Fruit fly (Drosophila melanogaster) ovary, adult (tissue): Measurements from ENCODE around the gene Vps26.

Experiments used
- CG17801 ChIP-seq: fragments of 200-800 bp; optimal IDR thresholded peaks from 2 replicates; lab custom pipeline; 2019; ENCODE audit warnings: missing biosample characterization, mild to moderate bottlenecking, missing genetic modification characterization, moderate library complexity; ENCODE audit not compliant: partially characterized antibody

Gene Vps26

DNA sequence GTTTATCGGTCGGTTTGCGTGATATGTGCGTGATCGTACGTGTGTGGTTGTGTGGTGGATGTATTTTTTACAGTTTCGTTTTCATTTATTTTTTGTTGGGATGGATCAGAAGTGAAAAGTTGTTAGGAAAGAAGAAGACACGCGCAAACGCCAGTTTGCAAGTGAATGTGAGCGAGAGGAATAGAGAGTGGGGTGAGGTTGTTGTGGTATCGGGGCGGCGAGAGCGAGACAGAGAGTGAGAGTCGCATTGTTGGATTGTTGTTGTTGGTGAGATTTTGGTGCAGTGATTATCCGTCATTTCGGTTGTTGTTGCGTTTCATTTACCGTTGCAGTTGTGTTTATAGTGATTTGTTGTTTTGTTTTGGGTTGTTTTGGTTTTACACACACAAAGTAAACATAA lies 19.9 kb downstream of the Vps26 start:
- TF ChIP-seq CG17801 (GFP tag; lab: Kevin White, UChicago): no peak

DNA sequence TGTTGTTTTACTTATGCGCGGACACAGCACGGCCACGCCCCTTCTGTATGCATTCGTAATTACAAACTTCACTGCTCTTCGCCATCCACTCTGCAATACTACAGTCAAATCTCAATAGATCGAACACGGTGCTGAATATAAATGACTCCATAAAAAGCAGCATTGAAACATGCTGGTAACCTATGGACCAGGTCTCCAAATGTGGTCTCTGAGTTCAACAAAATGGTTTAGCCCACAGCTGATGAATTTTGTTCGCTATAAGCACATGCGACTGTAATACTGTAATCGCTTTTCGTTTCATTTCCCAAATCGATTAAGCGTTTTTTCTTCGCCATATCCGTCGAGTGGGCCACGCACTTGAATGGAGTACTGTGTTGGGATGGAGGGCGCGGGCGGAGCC lies 23.7 kb downstream of the Vps26 start:
- TF ChIP-seq CG17801 (GFP tag; lab: Kevin White, UChicago): no peak

DNA sequence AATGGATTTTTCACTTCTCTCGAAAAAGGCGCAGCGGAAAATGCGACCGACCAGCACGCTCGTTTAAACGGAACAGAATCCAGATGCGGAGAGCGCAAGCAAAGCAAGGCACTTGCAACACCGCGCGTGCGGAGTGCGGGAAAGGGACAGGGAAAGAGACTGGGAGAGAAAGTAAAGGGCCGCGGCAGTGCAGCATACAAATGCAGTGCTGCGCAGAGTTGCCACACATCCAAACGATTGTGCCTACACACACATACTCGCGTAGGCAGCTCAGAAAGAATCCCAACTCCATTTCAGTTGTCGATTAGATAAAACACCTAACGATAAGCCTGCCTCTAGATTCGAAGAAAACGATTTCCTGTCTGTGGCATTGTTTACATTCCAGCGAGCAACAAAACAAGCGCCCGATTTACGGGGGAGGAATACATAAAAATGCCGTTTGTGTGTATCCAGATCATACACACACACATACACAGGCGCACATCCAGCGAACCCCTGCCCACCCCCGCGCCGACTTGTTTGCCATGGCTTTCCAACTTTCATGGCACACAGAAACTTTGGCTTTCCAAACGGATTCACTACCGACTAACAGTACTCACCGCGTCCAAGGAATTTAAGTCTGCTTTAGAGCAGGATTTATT lies 25.9 kb downstream of the Vps26 start:
- no peak for TF ChIP-seq CG17801 (GFP tag; lab: Kevin White, UChicago)

DNA sequence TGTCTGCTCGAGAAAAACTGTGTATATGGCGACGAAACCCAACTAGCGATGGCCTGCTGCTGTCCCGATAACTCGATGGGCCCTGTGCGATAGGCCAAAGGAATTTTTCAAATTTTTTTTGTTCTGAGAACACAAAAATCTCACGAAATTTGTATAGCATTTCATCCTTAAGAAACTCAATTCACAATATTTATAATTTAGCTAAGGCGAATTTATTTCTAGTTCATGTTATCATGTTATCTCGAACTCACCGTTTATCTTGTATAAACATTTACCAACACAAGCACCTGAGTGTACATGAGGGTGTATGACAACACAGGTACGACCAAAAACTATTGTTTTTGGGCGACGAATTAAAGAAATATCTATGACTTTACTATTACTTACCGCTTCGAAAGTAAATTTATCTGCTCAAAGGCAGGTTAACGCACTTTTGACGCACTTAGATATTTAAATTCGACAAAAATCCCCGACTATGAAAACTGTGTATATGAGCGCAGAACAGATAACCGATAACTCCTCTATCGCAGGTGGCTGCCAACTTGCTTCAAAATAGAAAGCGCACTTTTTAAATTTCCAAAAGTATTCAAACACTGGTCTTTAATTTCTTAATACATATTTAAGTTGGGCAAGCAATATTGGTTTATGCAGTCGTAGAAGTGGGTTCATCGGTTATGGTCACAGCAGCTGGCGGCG lies 26.6 kb downstream of the Vps26 start, which contains the start of gene arm:
arm (minus strand) TSS at position 524 of the 696 bp plus-strand sequence.
- no peak for TF ChIP-seq CG17801 (GFP tag; lab: Kevin White, UChicago)

DNA sequence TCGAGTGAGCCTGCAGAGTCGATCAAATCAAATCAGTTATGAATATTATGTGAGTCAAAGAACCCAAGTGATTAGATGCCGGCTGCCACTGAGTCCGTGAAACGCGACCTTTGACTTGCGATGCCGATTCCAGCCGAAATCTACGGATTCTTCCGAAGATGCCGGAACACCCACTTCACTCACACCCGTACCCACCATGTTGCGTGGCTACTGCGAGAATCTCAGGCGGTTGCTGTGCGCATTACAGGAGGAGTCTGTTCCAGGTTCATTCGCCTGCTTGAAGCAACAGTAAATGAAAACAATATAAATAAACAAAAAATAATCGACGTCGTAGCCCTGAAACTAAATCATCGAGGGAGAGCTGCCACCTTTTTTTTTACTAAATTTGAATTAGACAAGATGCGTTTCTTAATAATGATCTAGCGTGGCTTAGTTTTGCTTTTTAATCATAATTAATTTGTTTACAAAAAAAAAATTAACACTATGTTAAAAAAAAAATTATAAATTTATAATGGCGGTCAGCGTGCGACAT lies 28.0 kb downstream of the Vps26 start, which contains the start of gene Ldaf1:
Ldaf1 (minus strand) TSS at position 307 of the 532 bp plus-strand sequence.
- no peak for TF ChIP-seq CG17801 (GFP tag; lab: Kevin White, UChicago)

DNA sequence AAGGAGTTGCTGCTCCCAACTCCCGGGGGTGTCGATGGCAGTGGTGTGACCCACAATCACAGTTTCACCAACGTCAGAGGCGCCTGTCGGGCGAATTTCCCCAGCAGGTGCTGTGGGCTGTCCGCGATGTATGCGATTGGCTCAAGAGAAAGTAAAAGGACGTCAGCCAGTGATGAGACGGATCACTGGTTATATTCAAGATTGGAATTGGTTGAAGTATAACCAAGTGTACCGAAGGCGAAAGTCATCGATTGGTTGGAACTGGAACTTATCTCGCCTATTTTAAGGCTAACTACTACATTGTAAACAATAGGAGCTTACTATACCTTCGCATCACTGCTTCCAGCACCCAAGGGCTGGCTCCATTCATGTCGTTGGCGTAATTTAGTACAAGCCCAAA lies 29.4 kb downstream of the Vps26 start, which contains the start of gene CG32801:
CG32801 (minus strand) TSS at position 101 of the 400 bp plus-strand sequence.
- TF ChIP-seq CG17801 (GFP tag; lab: Kevin White, UChicago): no peak

DNA sequence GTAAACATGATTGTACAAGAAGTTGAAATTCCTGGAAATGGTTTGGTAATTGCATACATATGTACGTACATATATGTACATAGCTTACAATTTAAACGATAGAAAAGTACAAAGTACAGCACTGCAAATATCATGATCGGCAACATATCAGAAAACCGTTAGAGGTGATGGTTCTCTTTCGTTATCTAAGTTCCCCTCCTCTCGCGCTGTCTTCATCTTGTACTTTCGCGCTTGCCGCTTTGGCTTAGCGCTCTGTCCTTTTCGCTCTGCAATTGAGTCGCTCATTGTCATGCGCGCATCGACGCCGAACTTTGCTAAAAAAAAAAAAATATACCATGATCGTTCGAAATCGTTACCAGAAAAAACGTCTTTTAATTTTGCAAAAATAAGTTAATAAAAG lies 30.3 kb downstream of the Vps26 start:
- no peak for TF ChIP-seq CG17801 (GFP tag; lab: Kevin White, UChicago)

DNA sequence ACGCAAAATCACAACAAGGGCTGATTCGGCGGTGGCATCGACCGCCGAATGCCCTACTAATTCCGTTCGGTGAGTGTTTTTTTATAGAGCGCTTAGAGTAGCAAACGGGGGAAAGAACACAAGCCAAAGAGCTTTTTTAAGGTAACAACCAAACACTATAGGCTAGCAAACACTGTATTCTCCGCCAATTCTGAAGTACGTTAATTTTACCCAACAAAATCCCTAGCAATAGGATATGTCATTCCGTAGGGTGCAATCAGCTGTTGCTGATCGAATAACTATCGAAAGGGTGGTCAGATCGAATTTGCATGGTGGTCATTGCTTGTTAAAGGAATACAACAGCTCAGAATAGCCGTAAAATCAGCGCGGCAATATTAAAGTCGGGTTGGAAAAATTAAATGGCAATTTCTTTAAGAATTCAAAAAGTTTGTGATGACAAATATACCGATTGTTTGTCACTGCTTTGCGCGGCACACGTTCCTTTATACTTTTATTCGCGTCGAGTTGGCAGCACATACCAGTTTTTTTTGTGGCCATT lies 34.1 kb downstream of the Vps26 start, which contains the start of gene mip130:
mip130 (plus strand) TSS at position 513 of the 538 bp plus-strand sequence.
- TF ChIP-seq CG17801 (GFP tag; lab: Kevin White, UChicago): peak; percentile 39

DNA sequence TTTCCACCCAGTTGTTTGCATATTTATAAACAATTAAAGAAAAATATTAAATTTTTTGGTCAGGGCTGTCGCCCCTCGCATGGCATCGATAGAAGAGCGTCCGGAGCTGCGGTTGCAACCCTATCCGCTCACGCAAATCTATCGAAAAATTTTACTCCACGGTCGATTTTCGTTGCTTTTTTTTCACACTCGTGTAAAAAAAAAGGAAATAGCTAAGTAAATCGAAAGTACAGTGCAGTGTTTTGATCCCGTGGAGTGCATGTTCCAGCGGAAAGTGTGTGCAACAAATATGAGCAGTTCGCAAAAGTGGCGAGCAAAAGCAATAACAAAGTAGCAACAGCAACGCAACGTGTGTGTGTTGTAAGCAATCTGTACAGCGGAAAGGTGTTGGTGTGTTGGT lies 35.1 kb downstream of the Vps26 start, which contains the start of the genes Edem1 and Rbcn-3B:
Edem1 (minus strand) TSS at position 71 of the 400 bp plus-strand sequence.
Rbcn-3B (plus strand) TSS at position 164 of the 400 bp plus-strand sequence.
- peak; percentile 63 for TF ChIP-seq CG17801 (GFP tag; lab: Kevin White, UChicago)

DNA sequence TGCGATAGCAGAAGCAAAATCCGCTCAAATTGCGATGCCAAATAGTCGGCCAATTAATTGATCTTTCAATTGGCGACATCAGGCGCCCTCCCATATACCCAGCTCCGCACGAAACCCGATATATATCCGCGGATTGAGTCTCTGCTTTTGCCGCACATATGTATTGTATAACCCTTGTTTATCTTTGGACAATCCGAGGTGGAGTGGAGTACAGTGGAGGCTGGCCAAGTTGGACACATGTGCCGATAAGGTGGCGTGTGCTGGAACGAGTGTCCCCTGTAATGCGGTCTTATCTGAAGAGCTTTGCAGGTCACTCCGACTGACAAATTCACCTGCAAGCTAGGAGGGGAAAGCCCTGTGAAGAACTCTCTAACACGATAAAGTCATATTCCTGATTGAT lies 35.9 kb downstream of the Vps26 start:
- TF ChIP-seq CG17801 (GFP tag; lab: Kevin White, UChicago): no peak

DNA sequence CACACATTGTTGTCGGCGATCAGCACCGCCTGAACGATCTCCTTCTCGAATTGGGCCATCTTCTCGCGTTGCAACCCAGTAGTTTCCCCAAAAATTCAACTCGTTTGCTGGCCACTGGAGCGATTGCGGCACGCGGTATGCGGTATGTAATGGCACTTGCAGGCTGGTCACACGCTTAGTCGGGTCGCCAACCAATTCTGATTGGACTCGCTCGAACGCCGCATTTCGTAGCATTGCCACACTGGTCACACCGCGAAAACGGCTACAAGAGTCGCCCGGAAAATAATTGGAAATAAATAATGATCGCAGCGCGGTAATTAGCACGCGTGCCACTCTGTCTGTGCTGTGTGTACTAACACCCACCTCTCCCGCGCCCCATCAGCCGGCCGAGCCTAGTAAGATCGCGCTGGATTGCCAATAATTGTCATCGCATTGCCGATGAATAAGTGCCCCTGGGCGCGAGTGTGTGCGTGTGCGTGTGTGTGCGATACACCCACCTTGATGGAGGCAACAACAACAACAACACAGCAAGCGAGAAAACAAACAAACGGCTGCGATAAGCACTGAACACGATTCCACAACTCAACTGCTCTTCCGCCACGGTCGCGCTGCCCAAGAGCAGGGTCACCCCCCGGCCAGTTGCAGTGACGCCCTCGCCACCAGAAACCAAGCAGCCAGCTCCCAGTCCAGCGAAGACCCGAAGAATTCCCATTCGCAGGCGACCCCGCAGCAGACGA lies 49.3 kb downstream of the Vps26 start, which contains the start of the genes eIF2Bepsilon and Ocrl:
eIF2Bepsilon (minus strand) TSS at position 110 of the 737 bp plus-strand sequence.
Ocrl (plus strand) TSS at position 217 of the 737 bp plus-strand sequence.
- TF ChIP-seq CG17801 (GFP tag; lab: Kevin White, UChicago): no peak
